Worm (Caenorhabditis elegans) whole organism, L4 larva: ENCODE results near the gene fmo-4.
A peak's percentile ranks its signal among the peaks of the same experiment; 100 is the strongest.

Source experiments
- F10B5.3 ChIP-seq: sonication (generic microtip); optimal IDR thresholded peaks from 2 replicates; lab custom pipeline; 2016; ENCODE audit warnings: mild to moderate bottlenecking, missing genetic modification characterization, missing compliant biosample characterization
- F37D6.2 ChIP-seq: sonication (generic microtip); optimal IDR thresholded peaks from 2 replicates; lab custom pipeline; 2016; ENCODE audit warnings: mild to moderate bottlenecking, missing genetic modification characterization, missing compliant biosample characterization
- F44E2.7 ChIP-seq: fragments of 200-800 bp; sonication (Bioruptor generic); IDR thresholded peaks from 2 replicates; pipeline ENCODE4 v2.1.2; 2022; ENCODE audit warnings: missing genetic modification characterization, missing compliant biosample characterization
- T20F7.1 ChIP-seq: fragments of 200-800 bp; sonication (Bioruptor generic); optimal IDR thresholded peaks from 2 replicates; lab custom pipeline; 2018; ENCODE audit warnings: mild to moderate bottlenecking, missing genetic modification characterization, missing compliant biosample characterization
- T26A8.4 ChIP-seq: fragments of 200-800 bp; sonication (Bioruptor generic); IDR thresholded peaks from 2 replicates; pipeline ENCODE4 v1.3.6; 2022; ENCODE audit warnings: missing genetic modification characterization, missing compliant biosample characterization
- Y5F2A.4 ChIP-seq: fragments of 200-800 bp; sonication (Bioruptor generic); optimal IDR thresholded peaks from 2 replicates; lab custom pipeline; 2018; ENCODE audit warnings: mild to moderate bottlenecking, missing genetic modification characterization, missing compliant biosample characterization
- Y75B8A.6 ChIP-seq: fragments of 200-800 bp; sonication (Bioruptor generic); IDR thresholded peaks from 2 replicates; pipeline ENCODE4 v1.3.6; 2022; ENCODE audit warnings: missing genetic modification reagents, missing genetic modification characterization, missing compliant biosample characterization
- ZK337.2 ChIP-seq: fragments of 200-800 bp; sonication (Bioruptor generic); IDR thresholded peaks from 2 replicates; pipeline ENCODE4 v1.3.6; 2022; ENCODE audit warnings: missing genetic modification reagents, missing genetic modification characterization, missing compliant biosample characterization
- aha-1 ChIP-seq: fragments of 150-350 bp; peaks from one replicate; lab custom pipeline; 2014; ENCODE audit warnings: missing biosample characterization, missing genetic modification characterization
- aly-2 ChIP-seq: sonication (generic microtip); optimal IDR thresholded peaks from 2 replicates; lab custom pipeline; 2018; ENCODE audit warnings: missing biosample characterization, missing genetic modification characterization
- attf-4 ChIP-seq: sonication (generic microtip); optimal IDR thresholded peaks from 3 replicates; lab custom pipeline; 2017; ENCODE audit warnings: missing biosample characterization, missing genetic modification characterization
- ceh-28 ChIP-seq: fragments of 150-350 bp; optimal IDR thresholded peaks from 2 replicates; lab custom pipeline; 2014; ENCODE audit warnings: missing biosample characterization, missing genetic modification reagents, missing genetic modification characterization
- ceh-32 ChIP-seq: sonication (generic microtip); optimal IDR thresholded peaks from 2 replicates; lab custom pipeline; 2016; ENCODE audit warnings: mild to moderate bottlenecking, missing genetic modification characterization, missing compliant biosample characterization; ENCODE audit not compliant: poor library complexity
- ceh-44 ChIP-seq: fragments of 200-800 bp; sonication (Bioruptor generic); IDR thresholded peaks from 2 replicates; pipeline ENCODE4 v1.3.6; 2022; ENCODE audit warnings: missing genetic modification reagents, missing genetic modification characterization, missing compliant biosample characterization
- ceh-82 ChIP-seq: sonication (generic microtip); optimal IDR thresholded peaks from 2 replicates; lab custom pipeline; 2017; ENCODE audit warnings: missing biosample characterization, missing genetic modification characterization
- ces-1 ChIP-seq: fragments of 150-350 bp; sonication (generic microtip); optimal IDR thresholded peaks from 4 replicates; lab custom pipeline; 2014; ENCODE audit warnings: missing biosample characterization, missing genetic modification reagents, missing genetic modification characterization
- ctbp-1 ChIP-seq: fragments of 200-800 bp; sonication (Bioruptor generic); IDR thresholded peaks from 2 replicates; pipeline ENCODE4 v1.3.6; 2022; ENCODE audit warnings: missing genetic modification reagents, missing genetic modification characterization, missing compliant biosample characterization
- daf-12 ChIP-seq: fragments of 150-350 bp; optimal IDR thresholded peaks from 2 replicates; lab custom pipeline; 2014; ENCODE audit warnings: missing biosample characterization, missing genetic modification reagents, missing genetic modification characterization
- daf-19 ChIP-seq: fragments of 200-800 bp; sonication (Bioruptor generic); conservative IDR thresholded peaks from 2 replicates; pipeline ENCODE4 v1.3.6; 2022; ENCODE audit warnings: missing genetic modification characterization, missing compliant biosample characterization
- dmd-9 ChIP-seq: fragments of 200-800 bp; sonication (Bioruptor generic); IDR thresholded peaks from 2 replicates; pipeline ENCODE4 v1.3.6; 2022; ENCODE audit warnings: missing genetic modification reagents, missing genetic modification characterization, missing compliant biosample characterization
- duxl-1 ChIP-seq: sonication (generic microtip); optimal IDR thresholded peaks from 2 replicates; lab custom pipeline; 2016; ENCODE audit warnings: mild to moderate bottlenecking, missing genetic modification characterization, moderate library complexity, missing compliant biosample characterization; ENCODE audit not compliant: poor library complexity
- dve-1 ChIP-seq: sonication (generic microtip); optimal IDR thresholded peaks from 2 replicates; lab custom pipeline; 2017; ENCODE audit warnings: antibody characterized with exemption, mild to moderate bottlenecking, missing genetic modification characterization, missing compliant biosample characterization; ENCODE audit not compliant: insufficient read depth
- egl-27 ChIP-seq: sonication (generic microtip); optimal IDR thresholded peaks from 3 replicates; lab custom pipeline; 2017; ENCODE audit warnings: missing biosample characterization, missing genetic modification reagents, missing genetic modification characterization
- fkh-10 ChIP-seq: fragments of 150-350 bp; optimal IDR thresholded peaks from 2 replicates; lab custom pipeline; 2014; ENCODE audit warnings: missing biosample characterization, missing genetic modification reagents, missing genetic modification characterization
- fos-1 ChIP-seq: fragments of 150-350 bp; optimal IDR thresholded peaks from 2 replicates; lab custom pipeline; 2014; ENCODE audit warnings: missing biosample characterization, missing genetic modification characterization
- hmg-1.1 ChIP-seq: fragments of 200-800 bp; sonication (Bioruptor generic); IDR thresholded peaks from 2 replicates; pipeline ENCODE4 v1.3.6; 2022; ENCODE audit warnings: missing genetic modification reagents, missing genetic modification characterization, missing compliant biosample characterization
- jun-1 ChIP-seq: fragments of 150-350 bp; optimal IDR thresholded peaks from 2 replicates; lab custom pipeline; 2014; ENCODE audit warnings: missing biosample characterization, missing genetic modification reagents, missing genetic modification characterization
- lin-13 ChIP-seq: fragments of 150-350 bp; optimal IDR thresholded peaks from 2 replicates; lab custom pipeline; 2014; ENCODE audit warnings: missing biosample characterization, missing genetic modification reagents, missing genetic modification characterization
- lin-15B ChIP-seq: fragments of 150-350 bp; sonication (generic microtip); optimal IDR thresholded peaks from 3 replicates; lab custom pipeline; 2014; ENCODE audit warnings: missing biosample characterization, missing genetic modification characterization
- lir-3 ChIP-seq: sonication (generic microtip); optimal IDR thresholded peaks from 2 replicates; lab custom pipeline; 2016; ENCODE audit warnings: mild to moderate bottlenecking, missing genetic modification characterization, missing compliant biosample characterization
- mdl-1 ChIP-seq, 2 experiments: fragments of 150-350 bp in 1 of 2; sonication (generic microtip) in 1 of 2; optimal IDR thresholded peaks; 2 replicates each; lab custom pipeline; 2014 to 2017; ENCODE audit warnings: missing biosample characterization in 2 of 2, missing genetic modification characterization in 2 of 2
- mep-1 ChIP-seq: fragments of 150-350 bp; sonication (generic microtip); optimal IDR thresholded peaks from 3 replicates; lab custom pipeline; 2014; ENCODE audit warnings: missing biosample characterization, missing genetic modification characterization
- mxl-2 ChIP-seq: fragments of 200-800 bp; sonication (Bioruptor generic); conservative IDR thresholded peaks from 2 replicates; pipeline ENCODE4 v1.3.6; 2022; ENCODE audit warnings: missing genetic modification reagents, missing genetic modification characterization, missing compliant biosample characterization
- mxl-3 ChIP-seq: fragments of 200-800 bp; sonication (Bioruptor generic); optimal IDR thresholded peaks from 2 replicates; lab custom pipeline; 2018; ENCODE audit warnings: mild to moderate bottlenecking, missing genetic modification characterization, missing compliant biosample characterization
- nhr-102 ChIP-seq: sonication (generic microtip); optimal IDR thresholded peaks from 2 replicates; lab custom pipeline; 2016; ENCODE audit warnings: mild to moderate bottlenecking, missing genetic modification characterization, moderate library complexity, missing compliant biosample characterization
- nhr-111 ChIP-seq: fragments of 200-800 bp; sonication (Bioruptor generic); optimal IDR thresholded peaks from 2 replicates; lab custom pipeline; 2018; ENCODE audit warnings: mild to moderate bottlenecking, missing genetic modification characterization, missing compliant biosample characterization
- nhr-237 ChIP-seq: sonication (generic microtip); optimal IDR thresholded peaks from 2 replicates; lab custom pipeline; 2017; ENCODE audit warnings: missing biosample characterization, missing genetic modification characterization
- nhr-28 ChIP-seq: fragments of 150-350 bp; optimal IDR thresholded peaks from 2 replicates; lab custom pipeline; 2014; ENCODE audit warnings: missing biosample characterization, missing genetic modification characterization
- nhr-42 ChIP-seq: fragments of 200-800 bp; sonication (Bioruptor generic); IDR thresholded peaks from 2 replicates; pipeline ENCODE4 v1.3.6; 2022; ENCODE audit warnings: missing genetic modification characterization, missing compliant biosample characterization
- nhr-48 ChIP-seq: sonication (generic microtip); optimal IDR thresholded peaks from 2 replicates; lab custom pipeline; 2016; ENCODE audit warnings: mild to moderate bottlenecking, missing genetic modification characterization, missing compliant biosample characterization
- nhr-6 ChIP-seq: fragments of 150-350 bp; optimal IDR thresholded peaks from 2 replicates; lab custom pipeline; 2014; ENCODE audit warnings: missing biosample characterization, missing genetic modification characterization
- nhr-76 ChIP-seq: fragments of 150-350 bp; optimal IDR thresholded peaks from 2 replicates; lab custom pipeline; 2014; ENCODE audit warnings: missing biosample characterization, missing genetic modification characterization
- pqm-1 ChIP-seq: sonication (generic microtip); optimal IDR thresholded peaks from 2 replicates; lab custom pipeline; 2017; ENCODE audit warnings: missing biosample characterization, missing genetic modification characterization
- rbr-2 ChIP-seq: sonication (generic microtip); optimal IDR thresholded peaks from 2 replicates; lab custom pipeline; 2016; ENCODE audit warnings: missing genotype, missing genetic modification characterization, missing compliant biosample characterization
- saeg-2 ChIP-seq: fragments of 200-800 bp; sonication (Bioruptor generic); IDR thresholded peaks from 2 replicates; pipeline ENCODE4 v1.3.6; 2022; ENCODE audit warnings: missing genetic modification reagents, missing genetic modification characterization, missing compliant biosample characterization
- sdz-12 ChIP-seq: fragments of 200-800 bp; sonication (Bioruptor generic); optimal IDR thresholded peaks from 2 replicates; lab custom pipeline; 2018; ENCODE audit warnings: mild to moderate bottlenecking, missing genetic modification characterization, missing compliant biosample characterization
- skn-1 ChIP-seq: fragments of 150-350 bp; optimal IDR thresholded peaks from 2 replicates; lab custom pipeline; 2014; ENCODE audit warnings: missing biosample characterization, missing genetic modification characterization
- snpc-1.2 ChIP-seq: fragments of 200-800 bp; sonication (Bioruptor generic); IDR thresholded peaks from 2 replicates; pipeline ENCODE4 v1.3.6; 2022; ENCODE audit warnings: missing genetic modification reagents, missing genetic modification characterization, missing compliant biosample characterization
- unc-130 ChIP-seq: sonication (generic microtip); optimal IDR thresholded peaks from 2 replicates; lab custom pipeline; 2016; ENCODE audit warnings: missing genetic modification reagents, missing genetic modification characterization, missing compliant biosample characterization
- vab-7 ChIP-seq: fragments of 200-800 bp; sonication (Bioruptor generic); IDR thresholded peaks from 2 replicates; pipeline ENCODE4 v1.3.6; 2022; ENCODE audit warnings: missing genetic modification reagents, missing genetic modification characterization, missing compliant biosample characterization
- zip-11 ChIP-seq: fragments of 200-800 bp; sonication (Bioruptor generic); IDR thresholded peaks from 2 replicates; pipeline ENCODE4 v1.3.6; 2022; ENCODE audit warnings: missing genetic modification characterization, missing compliant biosample characterization
- zip-2 ChIP-seq: fragments of 150-350 bp; optimal IDR thresholded peaks from 2 replicates; lab custom pipeline; 2014; ENCODE audit warnings: missing biosample characterization, missing genetic modification characterization

The fmo-4 gene

ce11 chrV:13653713-13654393 lies 47.4 kb upstream of the fmo-4 start, which contains the start of gene lpin-1 (continued):
- no peak for TF ChIP-seq ZK337.2 (GFP tag; lab: Robert Waterston, UW)
- TF ChIP-seq mdl-1 (tag; optimal IDR thresholded peaks at IDR 0.05; lab: Kevin White, UChicago), result peak in 1 of 2 experiments; percentile 54
- peak; percentile 69 for TF ChIP-seq dve-1 (tag; lab: Kevin White, UChicago)
- TF ChIP-seq Y75B8A.6 (GFP tag; lab: Robert Waterston, UW), result no peak
- no peak for TF ChIP-seq zip-11 (GFP tag; lab: Robert Waterston, UW)
- TF ChIP-seq lir-3 (tag; lab: Kevin White, UChicago), result no peak
- TF ChIP-seq aly-2 (tag; lab: Kevin White, UChicago), result no peak
- no peak for TF ChIP-seq F10B5.3 (tag; lab: Kevin White, UChicago)
- TF ChIP-seq T26A8.4 (GFP tag; lab: Robert Waterston, UW), result no peak
- no peak for TF ChIP-seq nhr-102 (tag; lab: Kevin White, UChicago)
- TF ChIP-seq unc-130, result no peak
- TF ChIP-seq fos-1, result no peak
- no peak for TF ChIP-seq jun-1 (tag; lab: Kevin White, UChicago)
- TF ChIP-seq vab-7, result no peak
- peak; percentile 11; the same call in 1 of the 2 replicates for TF ChIP-seq saeg-2
- peak; percentile 77 for TF ChIP-seq nhr-28
- TF ChIP-seq daf-19, result no peak
- TF ChIP-seq ctbp-1 (GFP tag; lab: Robert Waterston, UW), result no peak
- TF ChIP-seq rbr-2 (tag; lab: Kevin White, UChicago), result no peak
- peak; percentile 68 for TF ChIP-seq sdz-12
- TF ChIP-seq nhr-111 (GFP tag; lab: Kevin White, UChicago), result no peak
- no peak for TF ChIP-seq attf-4 (tag; lab: Kevin White, UChicago)
- TF ChIP-seq ceh-44, result no peak
- TF ChIP-seq snpc-1.2 (GFP tag; lab: Robert Waterston, UW), result no peak
- TF ChIP-seq F37D6.2 (tag; lab: Kevin White, UChicago), result no peak
- TF ChIP-seq daf-12 (tag; lab: Kevin White, UChicago), result no peak
- TF ChIP-seq nhr-6 (tag; lab: Kevin White, UChicago), result no peak
- TF ChIP-seq zip-2 (tag; lab: Kevin White, UChicago), result no peak
- TF ChIP-seq nhr-76 (tag; lab: Kevin White, UChicago), result no peak
- no peak for TF ChIP-seq fkh-10 (GFP tag; lab: Kevin White, UChicago)
- TF ChIP-seq lin-15B (tag; lab: Kevin White, UChicago), result no peak
- TF ChIP-seq F44E2.7 (GFP tag; lab: Robert Waterston, UW), result no peak
- TF ChIP-seq hmg-1.1 (GFP tag; lab: Robert Waterston, UW), result no peak
- TF ChIP-seq ces-1 (GFP tag; lab: Kevin White, UChicago), result no peak
- TF ChIP-seq aha-1 (tag; lab: Kevin White, UChicago), result peak; percentile 96
- TF ChIP-seq ceh-32 (tag; lab: Kevin White, UChicago), result no peak
- no peak for TF ChIP-seq egl-27
- TF ChIP-seq T20F7.1 (GFP tag; lab: Kevin White, UChicago), result peak; percentile 0
- TF ChIP-seq mep-1 (tag; lab: Kevin White, UChicago), result peak; percentile 40
- no peak for TF ChIP-seq nhr-42 (GFP tag; lab: Robert Waterston, UW)
- TF ChIP-seq nhr-237 (tag; lab: Kevin White, UChicago), result no peak
- no peak for TF ChIP-seq mxl-2 (GFP tag; lab: Robert Waterston, UW)
- TF ChIP-seq ceh-82, result no peak
- TF ChIP-seq ceh-28, result no peak
- no peak for TF ChIP-seq Y5F2A.4 (GFP tag; lab: Kevin White, UChicago)
- no peak for TF ChIP-seq dmd-9
- TF ChIP-seq skn-1 (tag; lab: Kevin White, UChicago), result no peak
- no peak for TF ChIP-seq duxl-1 (tag; lab: Kevin White, UChicago)
- TF ChIP-seq nhr-48 (tag; lab: Kevin White, UChicago), result peak; percentile 47
- TF ChIP-seq pqm-1 (tag; lab: Kevin White, UChicago), result peak; percentile 16
- TF ChIP-seq mxl-3, result peak; percentile 70
- TF ChIP-seq lin-13 (GFP tag; lab: Kevin White, UChicago), result no peak
